Comparison of ENCODE assay signal across 6 fruit fly cellular contexts in the genomic region with DNA sequence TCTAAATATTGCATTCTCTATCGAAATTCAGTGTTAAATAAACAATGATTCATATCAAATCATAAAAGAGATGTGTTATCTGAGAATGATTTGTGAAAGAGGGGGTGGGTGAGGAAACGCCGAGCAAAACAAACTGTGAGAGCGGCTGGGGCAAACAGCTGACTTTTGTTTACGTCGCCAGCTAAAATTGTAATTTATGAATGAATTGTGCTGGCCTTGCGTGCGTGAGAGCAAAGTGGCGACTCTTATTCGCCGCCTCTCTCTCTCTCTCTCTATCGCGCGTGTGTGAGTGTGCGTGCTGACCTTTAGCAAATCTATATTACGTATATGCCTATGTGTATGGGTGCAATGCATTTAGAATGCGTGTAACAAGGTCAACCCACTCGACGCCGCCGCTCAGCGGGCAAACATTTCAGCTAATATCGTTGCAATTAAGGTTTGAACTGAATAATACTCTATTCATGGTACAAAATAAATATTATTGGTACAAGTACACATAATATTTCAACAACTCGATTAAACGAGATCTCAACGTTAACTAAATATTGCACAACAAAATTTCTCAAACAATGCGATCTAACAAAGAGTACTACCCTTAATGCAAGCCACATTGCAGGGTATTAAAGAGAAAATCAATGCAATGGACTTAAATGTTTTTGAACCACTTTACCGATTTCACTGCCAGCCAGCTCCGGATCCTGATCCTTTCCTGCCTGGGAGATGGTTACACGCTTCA.
A peak's percentile ranks its signal among the peaks of the same experiment; 100 is the strongest.
TF ChIP-seq lines count a peak whose summit lies in the region.

No protein-coding gene starts in this region.

- no peak for TF ChIP-seq CTCF in whole organism, embryonic (GFP tag; optimal IDR thresholded peaks at IDR 0.05; lab: Kevin White, UChicago)

TF ChIP-seq in whole organism, 6 proteins besides CTCF, POLR2A, EP300 and RAD21:
- TF ChIP-seq EcR (GFP tag; optimal IDR thresholded peaks at IDR 0.05; lab: Kevin White, UChicago), result no peak
- no peak for TF ChIP-seq psq (optimal IDR thresholded peaks at IDR 0.05; lab: Kevin White, UChicago)
- no peak for TF ChIP-seq pan (optimal IDR thresholded peaks at IDR 0.05; lab: Kevin White, UChicago)
- no peak for TF ChIP-seq CG8478 (optimal IDR thresholded peaks at IDR 0.05; lab: Kevin White, UChicago)
- TF ChIP-seq Dll (optimal IDR thresholded peaks at IDR 0.05; lab: Kevin White, UChicago), result peak; percentile 54
- TF ChIP-seq usp (GFP tag; optimal IDR thresholded peaks at IDR 0.05; lab: Kevin White, UChicago), result no peak
TF ChIP-seq in whole organism: peak in this region for 1.

TF ChIP-seq in whole organism, adult, 20 proteins besides CTCF, POLR2A, EP300 and RAD21 (continues in another document):
- TF ChIP-seq bab1 (GFP tag; optimal IDR thresholded peaks at IDR 0.05; lab: Kevin White, UChicago), result peak; percentile 38
- no peak for TF ChIP-seq ovo (GFP tag; optimal IDR thresholded peaks at IDR 0.05; lab: Kevin White, UChicago)
- TF ChIP-seq CG1620 (GFP tag; optimal IDR thresholded peaks at IDR 0.05; lab: Kevin White, UChicago), result no peak
- no peak for TF ChIP-seq toe (GFP tag; optimal IDR thresholded peaks at IDR 0.05; lab: Kevin White, UChicago)
- TF ChIP-seq CG11617 (GFP tag; optimal IDR thresholded peaks at IDR 0.05; lab: Kevin White, UChicago), result peak; percentile 36
- TF ChIP-seq cnc (optimal IDR thresholded peaks at IDR 0.05; lab: Kevin White, UChicago), result no peak
- peak; percentile 21 for TF ChIP-seq tj (GFP tag; optimal IDR thresholded peaks at IDR 0.05; lab: Kevin White, UChicago)
- TF ChIP-seq CG12768 (GFP tag; optimal IDR thresholded peaks at IDR 0.05; lab: Kevin White, UChicago), result peak; percentile 31
- peak; percentile 66 for TF ChIP-seq CG7101 (tag; optimal IDR thresholded peaks at IDR 0.05; lab: Kevin White, UChicago)
- TF ChIP-seq cic (GFP tag; optimal IDR thresholded peaks at IDR 0.05; lab: Kevin White, UChicago), result peak; percentile 98
- peak; percentile 20 for TF ChIP-seq Crg-1 (GFP tag; optimal IDR thresholded peaks at IDR 0.05; lab: Kevin White, UChicago)
- TF ChIP-seq CG5204 (GFP tag; optimal IDR thresholded peaks at IDR 0.05; lab: Kevin White, UChicago), result no peak
- TF ChIP-seq Clk (GFP tag; optimal IDR thresholded peaks at IDR 0.05; lab: Kevin White, UChicago), result no peak
- peak; percentile 53 for TF ChIP-seq CG7045 (GFP tag; optimal IDR thresholded peaks at IDR 0.05; lab: Kevin White, UChicago)
- TF ChIP-seq CG33017 (tag; optimal IDR thresholded peaks at IDR 0.05; lab: Kevin White, UChicago), result peak; percentile 83

TF ChIP-seq in whole organism, embryonic, 481 proteins besides CTCF, POLR2A, EP300 and RAD21 (continues in another document):
- TF ChIP-seq lab (GFP tag; optimal IDR thresholded peaks at IDR 0.05; lab: Kevin White, UChicago) (no peak), Sin3A (optimal IDR thresholded peaks at IDR 0.05; lab: Kevin White, UChicago) (no peak), CG7357 (GFP tag; IDR thresholded peaks at IDR 0.05; lab: Robert Waterston, UW) (0 out of 3 replicates have a peak, but pooled peaks have one; percentile 13), CG7786 (GFP tag; optimal IDR thresholded peaks at IDR 0.05; lab: Kevin White, UChicago) (no peak), croc (GFP tag; conservative IDR thresholded peaks at IDR 0.05; lab: Robert Waterston, UW) (no peak), CG12219 (GFP tag; optimal IDR thresholded peaks at IDR 0.05; lab: Kevin White, UChicago) (no peak), Elba2 (GFP tag; optimal IDR thresholded peaks at IDR 0.05; lab: Kevin White, UChicago) (peak; percentile 72), psq (GFP tag; optimal IDR thresholded peaks at IDR 0.05; lab: Kevin White, UChicago) (peak; percentile 16), hkb (optimal IDR thresholded peaks at IDR 0.05; lab: Kevin White, UChicago) (no peak), hkb (GFP tag; IDR thresholded peaks at IDR 0.05; lab: Robert Waterston, UW) (0 out of 2 replicates have a peak, but pooled peaks have one; percentile 8), CG13894 (tag; optimal IDR thresholded peaks at IDR 0.05; lab: Kevin White, UChicago) (no peak), CG11247 (GFP tag; IDR thresholded peaks at IDR 0.05; lab: Robert Waterston, UW) (no peak), maf-S (GFP tag; optimal IDR thresholded peaks at IDR 0.05; lab: Kevin White, UChicago) (no peak), CG12236 (GFP tag; optimal IDR thresholded peaks at IDR 0.05; lab: Kevin White, UChicago) (no peak), CG14965 (GFP tag; optimal IDR thresholded peaks at IDR 0.05; lab: Kevin White, UChicago; ENCODE audit: borderline replicate concordance) (no peak)

TF ChIP-seq in whole organism, prepupa, 60 proteins besides CTCF, POLR2A, EP300 and RAD21 (continues in another document):
- peak; percentile 6 for TF ChIP-seq CG8632 (GFP tag; optimal IDR thresholded peaks at IDR 0.05; lab: Kevin White, UChicago)
- no peak for TF ChIP-seq Hr38 (GFP tag; optimal IDR thresholded peaks at IDR 0.05; lab: Kevin White, UChicago)
- TF ChIP-seq fkh (GFP tag; optimal IDR thresholded peaks at IDR 0.05; lab: Kevin White, UChicago), result peak; percentile 67
- TF ChIP-seq Eip78C (GFP tag; lab: Kevin White, UChicago), result peak; percentile 60
- peak; percentile 46 for TF ChIP-seq acj6 (GFP tag; optimal IDR thresholded peaks at IDR 0.05; lab: Kevin White, UChicago)
- TF ChIP-seq achi (GFP tag; optimal IDR thresholded peaks at IDR 0.05; lab: Kevin White, UChicago), result peak; percentile 22
- TF ChIP-seq Ets96B (tag; optimal IDR thresholded peaks at IDR 0.05; lab: Kevin White, UChicago), result no peak
- peak; percentile 81 for TF ChIP-seq svp (GFP tag; lab: Kevin White, UChicago)
- TF ChIP-seq CG3919 (GFP tag; optimal IDR thresholded peaks at IDR 0.05; lab: Kevin White, UChicago), result no peak
- no peak for TF ChIP-seq Sox102F (GFP tag; optimal IDR thresholded peaks at IDR 0.05; lab: Kevin White, UChicago)
- no peak for TF ChIP-seq fd85E (GFP tag; optimal IDR thresholded peaks at IDR 0.05; lab: Kevin White, UChicago)
- no peak for TF ChIP-seq Eip75B (GFP tag; optimal IDR thresholded peaks at IDR 0.05; lab: Kevin White, UChicago)
- no peak for TF ChIP-seq CG4318 (GFP tag; optimal IDR thresholded peaks at IDR 0.05; lab: Kevin White, UChicago)
- peak; percentile 61 for TF ChIP-seq OdsH (GFP tag; optimal IDR thresholded peaks at IDR 0.05; lab: Kevin White, UChicago)
- TF ChIP-seq CG10631 (GFP tag; optimal IDR thresholded peaks at IDR 0.05; lab: Kevin White, UChicago), result peak; percentile 28
- TF ChIP-seq Sox15 (GFP tag; optimal IDR thresholded peaks at IDR 0.05; lab: Kevin White, UChicago), result no peak
- TF ChIP-seq Blimp-1 (GFP tag; optimal IDR thresholded peaks at IDR 0.05; lab: Kevin White, UChicago), result no peak

TF ChIP-seq in whole organism, pupa, 21 proteins besides CTCF, POLR2A, EP300 and RAD21 (continues in another document):
- TF ChIP-seq CG10348 (GFP tag; IDR thresholded peaks at IDR 0.05; lab: Robert Waterston, UW) (peak; percentile 47; the same call in 1 of the 2 replicates), Ets98B (GFP tag; IDR thresholded peaks at IDR 0.05; lab: Robert Waterston, UW) (peak; percentile 74), CG34367 (tag; optimal IDR thresholded peaks at IDR 0.05; lab: Kevin White, UChicago) (no peak), CG13204 (GFP tag; optimal IDR thresholded peaks at IDR 0.05; lab: Kevin White, UChicago) (no peak), CG9948 (tag; optimal IDR thresholded peaks at IDR 0.05; lab: Kevin White, UChicago) (peak; percentile 8), Snoo (tag; optimal IDR thresholded peaks at IDR 0.05; lab: Kevin White, UChicago) (no peak), gl (tag; optimal IDR thresholded peaks at IDR 0.05; lab: Kevin White, UChicago) (no peak), Pif1B (GFP tag; optimal IDR thresholded peaks at IDR 0.05; lab: Kevin White, UChicago) (no peak), EcR (GFP tag; optimal IDR thresholded peaks at IDR 0.05; lab: Kevin White, UChicago) (peak; percentile 70), CG8159 (tag; optimal IDR thresholded peaks at IDR 0.05; lab: Kevin White, UChicago) (no peak), CG8301 (tag; optimal IDR thresholded peaks at IDR 0.05; lab: Kevin White, UChicago) (peak; percentile 3), CG4496 (GFP tag; IDR thresholded peaks at IDR 0.05; lab: Robert Waterston, UW) (peak; percentile 83; the same call in 2 of the 3 replicates), CG32121 (GFP tag; IDR thresholded peaks at IDR 0.05; lab: Robert Waterston, UW) (peak; percentile 84), fd96Ca (GFP tag; IDR thresholded peaks at IDR 0.05; lab: Robert Waterston, UW) (peak; percentile 73; the same call in 2 of the 3 replicates), Pif1A (GFP tag; optimal IDR thresholded peaks at IDR 0.05; lab: Kevin White, UChicago) (no peak), D1 (tag; optimal IDR thresholded peaks at IDR 0.05; lab: Kevin White, UChicago) (no peak), CG17806 (tag; optimal IDR thresholded peaks at IDR 0.05; lab: Kevin White, UChicago) (no peak), CG14655 (GFP tag; optimal IDR thresholded peaks at IDR 0.05; lab: Kevin White, UChicago) (no peak)

TF ChIP-seq in whole organism, wandering third instar larva, 38 proteins besides CTCF, POLR2A, EP300 and RAD21 (continues in another document):
- TF ChIP-seq psq (GFP tag; optimal IDR thresholded peaks at IDR 0.05; lab: Kevin White, UChicago) (peak; percentile 68), foxo (GFP tag; optimal IDR thresholded peaks at IDR 0.05; lab: Kevin White, UChicago) (peak in 1 of 2 experiments; percentile 42), ey (GFP tag; optimal IDR thresholded peaks at IDR 0.05; lab: Kevin White, UChicago) (peak; percentile 55), rgr (GFP tag; optimal IDR thresholded peaks at IDR 0.05; lab: Kevin White, UChicago) (peak; percentile 46), fru (GFP tag; optimal IDR thresholded peaks at IDR 0.05; lab: Kevin White, UChicago) (peak; percentile 8), Mio (GFP tag; optimal IDR thresholded peaks at IDR 0.05; lab: Kevin White, UChicago) (no peak), jim (GFP tag; optimal IDR thresholded peaks at IDR 0.05; lab: Kevin White, UChicago) (no peak), br (GFP tag; optimal IDR thresholded peaks at IDR 0.05; lab: Kevin White, UChicago) (no peak), OdsH (GFP tag; optimal IDR thresholded peaks at IDR 0.05; lab: Kevin White, UChicago) (peak; percentile 44), brk (GFP tag; optimal IDR thresholded peaks at IDR 0.05; lab: Kevin White, UChicago) (no peak), Abd-B (GFP tag; optimal IDR thresholded peaks at IDR 0.05; lab: Kevin White, UChicago) (no peak), lola (GFP tag; optimal IDR thresholded peaks at IDR 0.05; lab: Kevin White, UChicago) (no peak), Hnf4 (GFP tag; optimal IDR thresholded peaks at IDR 0.05; lab: Kevin White, UChicago) (no peak), Dif (GFP tag; optimal IDR thresholded peaks at IDR 0.05; lab: Kevin White, UChicago; ENCODE audit: partially characterized antibody) (peak; percentile 51), h (GFP tag; optimal IDR thresholded peaks at IDR 0.05; lab: Kevin White, UChicago) (peak; percentile 44), usp (GFP tag; optimal IDR thresholded peaks at IDR 0.05; lab: Kevin White, UChicago) (no peak), Hr78 (GFP tag; optimal IDR thresholded peaks at IDR 0.05; lab: Kevin White, UChicago) (no peak), CrebA (GFP tag; optimal IDR thresholded peaks at IDR 0.05; lab: Kevin White, UChicago; ENCODE audit: borderline replicate concordance) (no peak), sage (GFP tag; optimal IDR thresholded peaks at IDR 0.05; lab: Kevin White, UChicago) (no peak), CG9705 (GFP tag; optimal IDR thresholded peaks at IDR 0.05; lab: Kevin White, UChicago) (no peak)
